Fruit fly (Drosophila melanogaster) whole organism, adult: ENCODE data around the gene Cp7Fb.

Source experiments
- CG11617 ChIP-seq: fragments of 200-800 bp; sonication (Bioruptor generic); optimal IDR thresholded peaks from 2 replicates; lab custom pipeline; 2017; ENCODE audit warnings: mild to moderate bottlenecking, missing biosample characterization, missing genetic modification reagents, missing genetic modification characterization
- CG12768 ChIP-seq: fragments of 200-800 bp; sonication (Bioruptor generic); optimal IDR thresholded peaks from 2 replicates; lab custom pipeline; 2017; ENCODE audit warnings: missing biosample characterization, missing genetic modification characterization, mild to moderate bottlenecking, moderate library complexity, missing genetic modification reagents
- CG14711 ChIP-seq: fragments of 200-800 bp; sonication (Bioruptor generic); optimal IDR thresholded peaks from 2 replicates; lab custom pipeline; 2018; ENCODE audit warnings: missing biosample characterization, mild to moderate bottlenecking, missing genetic modification characterization, moderate library complexity
- CG1620 ChIP-seq: fragments of 200-800 bp; sonication (Bioruptor generic); optimal IDR thresholded peaks from 2 replicates; lab custom pipeline; 2016; ENCODE audit warnings: missing biosample characterization, missing genetic modification characterization
- CG33017 ChIP-seq: fragments of 200-800 bp; sonication (Bioruptor generic); optimal IDR thresholded peaks from 2 replicates; lab custom pipeline; 2018; ENCODE audit warnings: missing biosample characterization, mild to moderate bottlenecking, missing genetic modification characterization, moderate library complexity
- CG5204 ChIP-seq: fragments of 200-800 bp; sonication (Bioruptor generic); optimal IDR thresholded peaks from 2 replicates; lab custom pipeline; 2016; ENCODE audit warnings: missing biosample characterization, missing genetic modification characterization
- CG7045 ChIP-seq: fragments of 200-800 bp; sonication (Bioruptor generic); optimal IDR thresholded peaks from 2 replicates; lab custom pipeline; 2017; ENCODE audit warnings: missing biosample characterization, mild to moderate bottlenecking, missing genetic modification characterization
- CG7101 ChIP-seq: fragments of 200-800 bp; sonication (Bioruptor generic); optimal IDR thresholded peaks from 2 replicates; lab custom pipeline; 2018; ENCODE audit warnings: missing biosample characterization, mild to moderate bottlenecking, missing genetic modification characterization, moderate library complexity
- Clk ChIP-seq: fragments of 200-800 bp; sonication (Bioruptor generic); optimal IDR thresholded peaks from 2 replicates; lab custom pipeline; 2017; ENCODE audit warnings: missing biosample characterization, missing genetic modification characterization
- Crg-1 ChIP-seq: fragments of 200-800 bp; sonication (Bioruptor generic); optimal IDR thresholded peaks from 2 replicates; lab custom pipeline; 2016; ENCODE audit warnings: missing biosample characterization, missing genetic modification characterization
- Hr96 ChIP-seq: fragments of 200-800 bp; sonication (Bioruptor generic); optimal IDR thresholded peaks from 2 replicates; lab custom pipeline; 2016; ENCODE audit warnings: missing biosample characterization, missing genetic modification characterization
- Mnt ChIP-seq: fragments of 200-800 bp; sonication (Bioruptor generic); optimal IDR thresholded peaks from 2 replicates; lab custom pipeline; 2016; ENCODE audit warnings: missing biosample characterization, mild to moderate bottlenecking, missing genetic modification characterization
- bab1 ChIP-seq: fragments of 200-800 bp; sonication (Bioruptor generic); optimal IDR thresholded peaks from 3 replicates; lab custom pipeline; 2019; ENCODE audit warnings: missing biosample characterization, mild to moderate bottlenecking, missing genetic modification characterization, moderate library complexity
- cic ChIP-seq: fragments of 200-800 bp; sonication (Bioruptor generic); optimal IDR thresholded peaks from 2 replicates; lab custom pipeline; 2017; ENCODE audit warnings: missing biosample characterization, mild to moderate bottlenecking, missing genetic modification characterization, moderate library complexity
- cnc ChIP-seq, 2 experiments: fragments of >200 bp; optimal IDR thresholded peaks; 2 replicates each; lab custom pipeline; 2017
- kay ChIP-seq: fragments of 200-800 bp; sonication (Bioruptor generic); peaks from one replicate; lab custom pipeline; 2016; ENCODE audit warnings: missing biosample characterization, missing genetic modification characterization, borderline replicate concordance
- ovo ChIP-seq: fragments of 200-800 bp; sonication (Bioruptor generic); optimal IDR thresholded peaks from 2 replicates; lab custom pipeline; 2016; ENCODE audit warnings: missing biosample characterization, missing genetic modification characterization
- pad ChIP-seq: fragments of 200-800 bp; sonication (Bioruptor generic); optimal IDR thresholded peaks from 3 replicates; lab custom pipeline; 2017; ENCODE audit warnings: missing biosample characterization, missing genetic modification characterization, mild to moderate bottlenecking, moderate library complexity, missing genetic modification reagents
- tj ChIP-seq: fragments of 200-800 bp; sonication (Bioruptor generic); optimal IDR thresholded peaks from 3 replicates; lab custom pipeline; 2017; ENCODE audit warnings: missing biosample characterization, mild to moderate bottlenecking, missing genetic modification characterization, moderate library complexity
- toe ChIP-seq: fragments of 200-800 bp; sonication (Bioruptor generic); optimal IDR thresholded peaks from 2 replicates; lab custom pipeline; 2016; ENCODE audit warnings: missing biosample characterization, missing genetic modification characterization

Gene Cp7Fb

dm6 chrX:8464378-8465036 is 9.1 kb upstream of the Cp7Fb start, which contains the start of gene Sptr:
Sptr (minus strand) TSS chrX:8464438.
- TF ChIP-seq CG7101 (tag; lab: Kevin White, UChicago) (peak; percentile 99), CG33017 (tag; lab: Kevin White, UChicago) (peak; percentile 94), cnc (optimal IDR thresholded peaks at IDR 0.05; lab: Kevin White, UChicago) (no peak), CG1620 (GFP tag; lab: Kevin White, UChicago) (peak; percentile 100), ovo (peak; percentile 99), Clk (GFP tag; lab: Kevin White, UChicago) (peak; percentile 72), CG5204 (GFP tag; lab: Kevin White, UChicago) (peak; percentile 87), kay (GFP tag; lab: Kevin White, UChicago) (peak; percentile 97), CG7045 (peak; percentile 91), Mnt (GFP tag; lab: Kevin White, UChicago) (peak; percentile 92), CG14711 (tag; lab: Kevin White, UChicago) (peak; percentile 97), toe (GFP tag; lab: Kevin White, UChicago) (peak; percentile 90), pad (GFP tag; lab: Kevin White, UChicago) (peak; percentile 92), bab1 (GFP tag; lab: Kevin White, UChicago) (peak; percentile 100), CG12768 (GFP tag; lab: Kevin White, UChicago) (peak; percentile 92), cic (GFP tag; lab: Kevin White, UChicago) (peak; percentile 82), Crg-1 (GFP tag; lab: Kevin White, UChicago) (peak; percentile 99), tj (GFP tag; lab: Kevin White, UChicago) (peak; percentile 92), Hr96 (GFP tag; lab: Kevin White, UChicago) (peak; percentile 96), CG11617 (GFP tag; lab: Kevin White, UChicago) (peak; percentile 100)

- TF ChIP-seq cic (GFP tag; lab: Kevin White, UChicago), result no peak
- TF ChIP-seq CG11617 (GFP tag; lab: Kevin White, UChicago), result no peak
- TF ChIP-seq bab1 (GFP tag; lab: Kevin White, UChicago), result peak; percentile 32
- TF ChIP-seq pad (GFP tag; lab: Kevin White, UChicago), result no peak
- TF ChIP-seq Clk (GFP tag; lab: Kevin White, UChicago), result no peak
- TF ChIP-seq cnc (optimal IDR thresholded peaks at IDR 0.05; lab: Kevin White, UChicago), result no peak
These were observed 6.9 kb upstream of the Cp7Fb start for dm6 chrX:8466729-8467215.

dm6 chrX:8468962-8469459 is 4.6 kb upstream of the Cp7Fb start, which contains the start of gene CG12116:
CG12116 (minus strand) TSS chrX:8469012.
- no peak for TF ChIP-seq toe (GFP tag; lab: Kevin White, UChicago)
- no peak for TF ChIP-seq CG7101 (tag; lab: Kevin White, UChicago)
- no peak for TF ChIP-seq pad (GFP tag; lab: Kevin White, UChicago)
- TF ChIP-seq tj (GFP tag; lab: Kevin White, UChicago), result no peak
- no peak for TF ChIP-seq kay (GFP tag; lab: Kevin White, UChicago)
- no peak for TF ChIP-seq cic (GFP tag; lab: Kevin White, UChicago)
- no peak for TF ChIP-seq CG12768 (GFP tag; lab: Kevin White, UChicago)

dm6 chrX:8469606-8470005 is 4.0 kb upstream of the Cp7Fb start:
- TF ChIP-seq Mnt (GFP tag; lab: Kevin White, UChicago) (no peak), kay (GFP tag; lab: Kevin White, UChicago) (peak; percentile 67), Crg-1 (GFP tag; lab: Kevin White, UChicago) (no peak), Clk (GFP tag; lab: Kevin White, UChicago) (no peak)

dm6 chrX:8470588-8470987 is 3.0 kb upstream of the Cp7Fb start, which contains the start of gene Cp7Fa:
Cp7Fa (plus strand) TSS chrX:8470888.
- no peak for TF ChIP-seq kay (GFP tag; lab: Kevin White, UChicago)
- TF ChIP-seq bab1 (GFP tag; lab: Kevin White, UChicago), result peak; percentile 20
- TF ChIP-seq CG1620 (GFP tag; lab: Kevin White, UChicago), result peak; percentile 4

- TF ChIP-seq tj (GFP tag; lab: Kevin White, UChicago) (peak; percentile 93), CG14711 (tag; lab: Kevin White, UChicago) (no peak)
These were observed 2.0 kb downstream of the Cp7Fb start for dm6 chrX:8475657-8476056.

dm6 chrX:8476817-8477216 is 3.2 kb downstream of the Cp7Fb start, which contains the start of gene Cp7Fc:
Cp7Fc (plus strand) TSS chrX:8477117.
- TF ChIP-seq CG1620 (GFP tag; lab: Kevin White, UChicago) (no peak), bab1 (GFP tag; lab: Kevin White, UChicago) (peak; percentile 16), Crg-1 (GFP tag; lab: Kevin White, UChicago) (peak; percentile 8)
